Fruit fly (Drosophila melanogaster) whole organism, prepupa: ENCODE measurements around the gene U4-U6-60K.

Source experiments
- Blimp-1 ChIP-seq: fragments of 200-800 bp; sonication (Bioruptor generic); optimal IDR thresholded peaks from 3 replicates; lab custom pipeline; 2017; ENCODE audit warnings: missing biosample characterization, missing genetic modification characterization, mild to moderate bottlenecking, moderate library complexity, missing genetic modification reagents
- CG10631 ChIP-seq: fragments of 200-800 bp; sonication (Bioruptor generic); optimal IDR thresholded peaks from 2 replicates; lab custom pipeline; 2016; ENCODE audit warnings: missing biosample characterization, missing genetic modification characterization
- CG11294 ChIP-seq: fragments of 200-800 bp; sonication (Bioruptor generic); IDR thresholded peaks from 2 replicates; pipeline ENCODE4 v1.3.6; 2022; ENCODE audit warnings: missing biosample characterization, missing genetic modification characterization
- CG11762 ChIP-seq: fragments of 200-800 bp; sonication (Bioruptor generic); optimal IDR thresholded peaks from 3 replicates; lab custom pipeline; 2016; ENCODE audit warnings: missing biosample characterization, missing genetic modification characterization; ENCODE audit not compliant: insufficient read depth
- CG1621 ChIP-seq: fragments of 200-800 bp; sonication (Bioruptor generic); optimal IDR thresholded peaks from 3 replicates; lab custom pipeline; 2018; ENCODE audit warnings: missing biosample characterization, mild to moderate bottlenecking, missing genetic modification characterization
- CG16779 ChIP-seq: fragments of 200-800 bp; sonication (Bioruptor generic); optimal IDR thresholded peaks from 3 replicates; lab custom pipeline; 2017; ENCODE audit warnings: missing biosample characterization, mild to moderate bottlenecking, missing genetic modification characterization
- CG3032 ChIP-seq: fragments of 200-800 bp; optimal IDR thresholded peaks from 2 replicates; lab custom pipeline; 2019; ENCODE audit warnings: missing biosample characterization, mild to moderate bottlenecking, missing genetic modification characterization, moderate library complexity
- CG31627 ChIP-seq: fragments of 200-800 bp; sonication (Bioruptor generic); optimal IDR thresholded peaks from 3 replicates; lab custom pipeline; 2016; ENCODE audit warnings: missing biosample characterization, missing genetic modification characterization
- CG32006 ChIP-seq: fragments of 200-800 bp; sonication (Bioruptor generic); optimal IDR thresholded peaks from 3 replicates; lab custom pipeline; 2017; ENCODE audit warnings: missing biosample characterization, mild to moderate bottlenecking, missing genetic modification characterization
- CG3919 ChIP-seq: fragments of 200-800 bp; sonication (Bioruptor generic); optimal IDR thresholded peaks from 3 replicates; lab custom pipeline; 2016; ENCODE audit warnings: missing biosample characterization, missing genetic modification characterization
- CG4318 ChIP-seq: fragments of 200-800 bp; sonication (Bioruptor generic); optimal IDR thresholded peaks from 3 replicates; lab custom pipeline; 2017; ENCODE audit warnings: missing biosample characterization, mild to moderate bottlenecking, missing genetic modification characterization
- CG6276 ChIP-seq: fragments of 200-800 bp; sonication (Bioruptor generic); optimal IDR thresholded peaks from 2 replicates; lab custom pipeline; 2017; ENCODE audit warnings: missing biosample characterization, mild to moderate bottlenecking, missing genetic modification characterization
- CG6854 ChIP-seq: fragments of 200-800 bp; sonication (Bioruptor generic); optimal IDR thresholded peaks from 2 replicates; lab custom pipeline; 2017; ENCODE audit warnings: missing biosample characterization, mild to moderate bottlenecking, missing genetic modification characterization
- CG7368 ChIP-seq: fragments of 200-800 bp; sonication (Bioruptor generic); optimal IDR thresholded peaks from 3 replicates; lab custom pipeline; 2016; ENCODE audit warnings: missing biosample characterization, missing genetic modification characterization
- CG8632 ChIP-seq: fragments of 200-800 bp; sonication (Bioruptor generic); optimal IDR thresholded peaks from 3 replicates; lab custom pipeline; 2016; ENCODE audit warnings: missing biosample characterization, missing genetic modification characterization
- Eip75B ChIP-seq: fragments of 200-800 bp; sonication (Bioruptor generic); optimal IDR thresholded peaks from 3 replicates; lab custom pipeline; 2016; ENCODE audit warnings: missing biosample characterization, missing genetic modification characterization
- Eip78C ChIP-seq: fragments of 200-800 bp; sonication (Bioruptor generic); peaks from one replicate; lab custom pipeline; 2016; ENCODE audit warnings: missing biosample characterization, missing genetic modification characterization
- Eip93F ChIP-seq: fragments of 200-800 bp; sonication (Bioruptor generic); optimal IDR thresholded peaks from 2 replicates; lab custom pipeline; 2016; ENCODE audit warnings: missing biosample characterization, mild to moderate bottlenecking, missing genetic modification characterization
- Ets21C ChIP-seq: fragments of 200-800 bp; sonication (Bioruptor generic); optimal IDR thresholded peaks from 3 replicates; lab custom pipeline; 2016; ENCODE audit warnings: missing biosample characterization, missing genetic modification characterization
- Ets96B ChIP-seq: fragments of 200-800 bp; optimal IDR thresholded peaks from 2 replicates; lab custom pipeline; 2019; ENCODE audit warnings: missing biosample characterization, mild to moderate bottlenecking, missing genetic modification characterization, moderate library complexity
- Gug ChIP-seq: fragments of 200-800 bp; sonication (Bioruptor generic); IDR thresholded peaks from 2 replicates; pipeline ENCODE4 v1.3.6; 2022; ENCODE audit warnings: missing biosample characterization, missing genetic modification characterization
- Hr38 ChIP-seq: sonication (Bioruptor generic); optimal IDR thresholded peaks from 2 replicates; lab custom pipeline; 2016; ENCODE audit warnings: missing biosample characterization, missing genetic modification characterization
- Hr39 ChIP-seq: fragments of 200-800 bp; sonication (Bioruptor generic); optimal IDR thresholded peaks from 2 replicates; lab custom pipeline; 2016; ENCODE audit warnings: missing biosample characterization, missing genetic modification characterization
- Hr4 ChIP-seq: fragments of 200-800 bp; sonication (Bioruptor generic); optimal IDR thresholded peaks from 3 replicates; lab custom pipeline; 2016; ENCODE audit warnings: missing biosample characterization, missing genetic modification characterization
- Lpt ChIP-seq: fragments of 200-800 bp; sonication (Bioruptor generic); optimal IDR thresholded peaks from 3 replicates; lab custom pipeline; 2016; ENCODE audit warnings: missing biosample characterization, missing genetic modification characterization
- Met ChIP-seq: fragments of 200-800 bp; sonication (Bioruptor generic); optimal IDR thresholded peaks from 3 replicates; lab custom pipeline; 2016; ENCODE audit warnings: missing biosample characterization, missing genetic modification characterization
- OdsH ChIP-seq: fragments of 200-800 bp; sonication (Bioruptor generic); optimal IDR thresholded peaks from 3 replicates; lab custom pipeline; 2016; ENCODE audit warnings: missing biosample characterization, missing genetic modification characterization
- Smox ChIP-seq: fragments of 200-800 bp; sonication (Bioruptor generic); optimal IDR thresholded peaks from 3 replicates; lab custom pipeline; 2016; ENCODE audit warnings: missing biosample characterization, missing genetic modification characterization
- Sox102F ChIP-seq: fragments of 200-800 bp; sonication (Bioruptor generic); optimal IDR thresholded peaks from 2 replicates; lab custom pipeline; 2016; ENCODE audit warnings: missing biosample characterization, mild to moderate bottlenecking, missing genetic modification characterization
- Sox14 ChIP-seq: fragments of 200-800 bp; sonication (Bioruptor generic); optimal IDR thresholded peaks from 3 replicates; lab custom pipeline; 2016; ENCODE audit warnings: missing biosample characterization, missing genetic modification characterization
- Sox15 ChIP-seq: fragments of 200-800 bp; sonication (Bioruptor generic); optimal IDR thresholded peaks from 3 replicates; lab custom pipeline; 2016; ENCODE audit warnings: missing biosample characterization, missing genetic modification characterization
- achi ChIP-seq: fragments of 200-800 bp; sonication (Bioruptor generic); optimal IDR thresholded peaks from 3 replicates; lab custom pipeline; 2016; ENCODE audit warnings: missing biosample characterization, missing genetic modification characterization
- dac ChIP-seq: fragments of 200-800 bp; sonication (Bioruptor generic); optimal IDR thresholded peaks from 2 replicates; lab custom pipeline; 2017; ENCODE audit warnings: missing biosample characterization, mild to moderate bottlenecking, missing genetic modification characterization
- dsx ChIP-seq: fragments of 200-800 bp; optimal IDR thresholded peaks from 3 replicates; lab custom pipeline; 2019; ENCODE audit warnings: missing biosample characterization, mild to moderate bottlenecking, missing genetic modification characterization, moderate library complexity; ENCODE audit not compliant: poor library complexity, severe bottlenecking
- eg ChIP-seq: fragments of 200-800 bp; sonication (Bioruptor generic); IDR thresholded peaks from 3 replicates; pipeline ENCODE4 v1.3.6; 2022; ENCODE audit warnings: missing biosample characterization, missing genetic modification characterization
- fd59A ChIP-seq: fragments of 200-800 bp; sonication (Bioruptor generic); optimal IDR thresholded peaks from 2 replicates; lab custom pipeline; 2017; ENCODE audit warnings: missing biosample characterization, mild to moderate bottlenecking, missing genetic modification characterization, missing genetic modification reagents
- fd85E ChIP-seq: fragments of 200-800 bp; sonication (Bioruptor generic); optimal IDR thresholded peaks from 3 replicates; lab custom pipeline; 2016; ENCODE audit warnings: missing biosample characterization, missing genetic modification characterization
- fkh ChIP-seq: fragments of 200-800 bp; sonication (Bioruptor generic); optimal IDR thresholded peaks from 3 replicates; lab custom pipeline; 2017; ENCODE audit warnings: missing biosample characterization, mild to moderate bottlenecking, missing genetic modification characterization, moderate library complexity
- pdm3 ChIP-seq: fragments of 200-800 bp; sonication (Bioruptor generic); optimal IDR thresholded peaks from 3 replicates; lab custom pipeline; 2016; ENCODE audit warnings: missing biosample characterization, missing genetic modification characterization
- ss ChIP-seq, 2 experiments: fragments of 200-800 bp; sonication (Bioruptor generic); optimal IDR thresholded peaks; 2 replicates in 1 of 2; 3 replicates in 1 of 2; lab custom pipeline; 2017 to 2018; ENCODE audit warnings: mild to moderate bottlenecking in 2 of 2, missing biosample characterization in 2 of 2, missing genetic modification characterization in 2 of 2, moderate library complexity in 1 of 2
- svp ChIP-seq: fragments of 200-800 bp; sonication (Bioruptor generic); peaks from one replicate; lab custom pipeline; 2016; ENCODE audit warnings: missing biosample characterization, missing genetic modification characterization
- topi ChIP-seq: fragments of 200-800 bp; sonication (Bioruptor generic); optimal IDR thresholded peaks from 3 replicates; lab custom pipeline; 2016; ENCODE audit warnings: missing biosample characterization, missing genetic modification characterization
- vri ChIP-seq: fragments of 200-800 bp; sonication (Bioruptor generic); optimal IDR thresholded peaks from 3 replicates; lab custom pipeline; 2016; ENCODE audit warnings: missing biosample characterization, mild to moderate bottlenecking, missing genetic modification characterization

Gene U4-U6-60K

dm6 chr3L:17491646-17492045 lies 22.1 kb downstream of the U4-U6-60K start:
- TF ChIP-seq vri = no peak
- peak; percentile 87 for TF ChIP-seq dsx (GFP tag; lab: Kevin White, UChicago)
- TF ChIP-seq dac (GFP tag; lab: Kevin White, UChicago) = no peak
- no peak for TF ChIP-seq Sox14 (GFP tag; lab: Kevin White, UChicago)
- TF ChIP-seq Eip78C (GFP tag; lab: Kevin White, UChicago) = peak; percentile 72
- peak; percentile 10 for TF ChIP-seq Blimp-1 (GFP tag; lab: Kevin White, UChicago)
- no peak for TF ChIP-seq Ets21C (GFP tag; lab: Kevin White, UChicago)
- no peak for TF ChIP-seq topi
- TF ChIP-seq Eip75B = peak; percentile 3
- TF ChIP-seq CG1621 (tag; lab: Kevin White, UChicago) = peak; percentile 1
- no peak for TF ChIP-seq CG16779 (tag; lab: Kevin White, UChicago)
- no peak for TF ChIP-seq Lpt
- no peak for TF ChIP-seq CG3919 (GFP tag; lab: Kevin White, UChicago)
- peak in 1 of 2 experiments; percentile 93 for TF ChIP-seq ss (GFP tag; optimal IDR thresholded peaks at IDR 0.05; lab: Kevin White, UChicago)

- TF ChIP-seq Eip75B (peak; percentile 5), svp (GFP tag; lab: Kevin White, UChicago) (peak; percentile 89), CG4318 (no peak), Ets96B (tag; lab: Kevin White, UChicago) (no peak), CG31627 (no peak), Eip78C (GFP tag; lab: Kevin White, UChicago) (peak; percentile 62), Hr39 (GFP tag; lab: Kevin White, UChicago) (no peak), Lpt (no peak), CG10631 (GFP tag; lab: Kevin White, UChicago) (no peak), CG8632 (GFP tag; lab: Kevin White, UChicago) (no peak), CG1621 (tag; lab: Kevin White, UChicago) (peak; percentile 16), ss (GFP tag; optimal IDR thresholded peaks at IDR 0.05; lab: Kevin White, UChicago) (peak; percentile 2 to 27), Eip93F (GFP tag; lab: Kevin White, UChicago) (no peak), fkh (peak; percentile 12), CG11762 (GFP tag; lab: Kevin White, UChicago) (no peak), dsx (GFP tag; lab: Kevin White, UChicago) (no peak), Blimp-1 (GFP tag; lab: Kevin White, UChicago) (peak; percentile 30)
Observed at dm6 chr3L:17488622-17489391, 24.9 kb downstream of the U4-U6-60K start.

DNA sequence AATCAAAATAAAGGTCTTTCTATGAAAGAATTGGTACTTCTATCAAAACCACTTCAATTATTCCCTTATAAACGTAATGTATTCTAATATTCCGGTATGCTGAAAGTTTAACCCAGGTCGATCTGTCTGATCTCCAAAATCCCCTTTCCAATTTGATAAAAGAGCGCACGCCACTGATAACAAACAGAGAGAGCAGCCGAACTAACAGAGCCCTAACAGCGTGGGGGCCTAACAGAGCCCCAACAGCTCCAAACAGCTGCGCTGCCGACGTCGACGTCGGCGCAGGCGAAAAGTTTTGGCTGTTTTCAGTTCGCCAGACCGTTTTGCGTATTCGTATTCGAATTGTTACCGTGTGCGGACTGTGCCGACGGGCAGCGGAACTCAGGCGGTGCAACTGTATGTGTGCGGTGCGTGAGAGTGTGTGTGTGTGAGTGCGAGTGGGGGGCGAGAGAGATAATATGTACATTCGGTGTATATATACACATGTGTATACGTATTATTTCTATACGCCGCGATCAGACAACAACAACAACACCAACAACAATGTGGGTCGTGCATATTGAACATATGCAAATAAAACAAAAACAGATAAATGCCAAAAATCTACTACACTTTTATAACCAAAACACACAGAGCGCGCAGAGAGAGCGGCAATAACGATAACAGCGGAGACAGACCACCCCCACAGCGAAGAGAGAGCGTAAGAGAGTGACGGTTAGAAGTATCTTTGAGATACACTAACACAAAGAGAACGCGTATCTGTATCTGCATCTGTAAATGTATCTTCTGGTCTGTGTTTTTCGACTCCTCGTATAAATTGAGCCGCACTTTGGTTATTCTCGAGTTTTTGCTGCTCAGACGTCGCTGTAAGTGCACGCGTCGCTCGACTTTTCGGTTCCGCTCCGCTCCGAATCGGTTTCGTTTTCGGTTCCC lies 26.7 kb downstream of the U4-U6-60K start, which contains the start of gene Oatp74D:
TSS of gene Oatp74D (plus strand) at position 325 of the 933 bp plus-strand sequence.
- TF ChIP-seq Hr4 (GFP tag; lab: Kevin White, UChicago) (peak; percentile 82), Ets96B (tag; lab: Kevin White, UChicago) (peak; percentile 36), Hr38 (no peak), Eip75B (peak; percentile 45), CG16779 (tag; lab: Kevin White, UChicago) (peak; percentile 40), CG3919 (GFP tag; lab: Kevin White, UChicago) (peak; percentile 74), CG7368 (GFP tag; lab: Kevin White, UChicago) (peak; percentile 47), Smox (GFP tag; lab: Kevin White, UChicago) (peak; percentile 73), fd85E (GFP tag; lab: Kevin White, UChicago) (no peak), Sox15 (peak; percentile 11), Met (GFP tag; lab: Kevin White, UChicago) (peak; percentile 80), fkh (peak; percentile 99), fd59A (GFP tag; lab: Kevin White, UChicago) (no peak), OdsH (peak; percentile 64), CG32006 (GFP tag; lab: Kevin White, UChicago) (peak; percentile 39), pdm3 (GFP tag; lab: Kevin White, UChicago) (peak; percentile 65), achi (GFP tag; lab: Kevin White, UChicago) (peak; percentile 49), Eip93F (GFP tag; lab: Kevin White, UChicago) (peak; percentile 83), eg (GFP tag; lab: Robert Waterston, UW) (peak; percentile 79), CG10631 (GFP tag; lab: Kevin White, UChicago) (peak; percentile 45), Sox102F (peak; percentile 71), CG6276 (peak; percentile 31), CG6854 (GFP tag; lab: Kevin White, UChicago) (peak; percentile 64), CG3032 (tag; lab: Kevin White, UChicago) (no peak), Gug (GFP tag; lab: Robert Waterston, UW) (no peak), CG11294 (0 out of 2 replicates have a peak, but pooled peaks have one; percentile 26)
